Worm (Caenorhabditis elegans): ENCODE measurements around the gene srh-199.
A peak's percentile ranks its signal among the peaks of the same experiment; 100 is the strongest.

The srh-199 gene

ce11 chrV:1771727-1772126 lies 20.4 kb upstream of the srh-199 start, which contains the start of gene dhs-13:
TSS of gene dhs-13 (minus strand) at chrV:1771734.
- TF ChIP-seq flt-1 (GFP tag; IDR thresholded peaks at IDR 0.05) (no peak), cog-1 (tag; optimal IDR thresholded peaks at IDR 0.05) (no peak), ztf-29 (GFP tag; IDR thresholded peaks at IDR 0.05) (no peak), T22C8.4 (GFP tag; IDR thresholded peaks at IDR 0.05) (no peak), tab-1 (GFP tag; IDR thresholded peaks at IDR 0.05) (no peak), ztf-23 (GFP tag; IDR thresholded peaks at IDR 0.05) (no peak), klf-2 (GFP tag; conservative IDR thresholded peaks at IDR 0.05) (no peak), med-1 (GFP tag; optimal IDR thresholded peaks at IDR 0.05; ENCODE audit: insufficient read depth) (no peak), ref-1 (GFP tag; conservative IDR thresholded peaks at IDR 0.05) (no peak)

ce11 chrV:1767427-1767826 lies 16.1 kb upstream of the srh-199 start:
- TF ChIP-seq ztf-23 (GFP tag; IDR thresholded peaks at IDR 0.05) (no peak), klf-2 (GFP tag; conservative IDR thresholded peaks at IDR 0.05) (no peak), cog-1 (tag; optimal IDR thresholded peaks at IDR 0.05) (no peak), med-1 (GFP tag; optimal IDR thresholded peaks at IDR 0.05; ENCODE audit: insufficient read depth) (no peak), flt-1 (GFP tag; IDR thresholded peaks at IDR 0.05) (no peak), ztf-29 (GFP tag; IDR thresholded peaks at IDR 0.05) (no peak), T22C8.4 (GFP tag; IDR thresholded peaks at IDR 0.05) (no peak), ref-1 (GFP tag; conservative IDR thresholded peaks at IDR 0.05) (no peak)

ce11 chrV:1760682-1761081 lies 9.3 kb upstream of the srh-199 start, which contains the start of gene clec-205:
TSS of gene clec-205 (plus strand) at chrV:1760893.
- TF ChIP-seq cog-1 (tag; optimal IDR thresholded peaks at IDR 0.05) (no peak), tab-1 (GFP tag; IDR thresholded peaks at IDR 0.05) (no peak), ztf-23 (GFP tag; IDR thresholded peaks at IDR 0.05) (no peak), T22C8.4 (GFP tag; IDR thresholded peaks at IDR 0.05) (no peak), ref-1 (GFP tag; conservative IDR thresholded peaks at IDR 0.05) (no peak), klf-2 (GFP tag; conservative IDR thresholded peaks at IDR 0.05) (no peak), flt-1 (GFP tag; IDR thresholded peaks at IDR 0.05) (no peak), med-1 (GFP tag; optimal IDR thresholded peaks at IDR 0.05; ENCODE audit: insufficient read depth) (no peak), ztf-29 (GFP tag; IDR thresholded peaks at IDR 0.05) (no peak)

- TF ChIP-seq ref-1 (GFP tag; conservative IDR thresholded peaks at IDR 0.05) = no peak
- no peak for TF ChIP-seq klf-2 (GFP tag; conservative IDR thresholded peaks at IDR 0.05)
- no peak for TF ChIP-seq flt-1 (GFP tag; IDR thresholded peaks at IDR 0.05)
Measured at ce11 chrV:1756856-1757255, 5.5 kb upstream of the srh-199 start, which contains the start of gene clec-204. TSS of gene clec-204 (plus strand) at chrV:1757156.

ce11 chrV:1756099-1756498 lies 4.8 kb upstream of the srh-199 start:
- TF ChIP-seq tab-1 (GFP tag; IDR thresholded peaks at IDR 0.05) (no peak), cog-1 (tag; optimal IDR thresholded peaks at IDR 0.05) (no peak), klf-2 (GFP tag; conservative IDR thresholded peaks at IDR 0.05) (no peak), ztf-23 (GFP tag; IDR thresholded peaks at IDR 0.05) (no peak), ztf-29 (GFP tag; IDR thresholded peaks at IDR 0.05) (no peak), med-1 (GFP tag; optimal IDR thresholded peaks at IDR 0.05; ENCODE audit: insufficient read depth) (no peak), T22C8.4 (GFP tag; IDR thresholded peaks at IDR 0.05) (no peak), ref-1 (GFP tag; conservative IDR thresholded peaks at IDR 0.05) (no peak), flt-1 (GFP tag; IDR thresholded peaks at IDR 0.05) (no peak)

- TF ChIP-seq med-1 (GFP tag; optimal IDR thresholded peaks at IDR 0.05; ENCODE audit: insufficient read depth) (no peak), T22C8.4 (GFP tag; IDR thresholded peaks at IDR 0.05) (no peak), flt-1 (GFP tag; IDR thresholded peaks at IDR 0.05) (no peak), cog-1 (tag; optimal IDR thresholded peaks at IDR 0.05) (no peak), tab-1 (GFP tag; IDR thresholded peaks at IDR 0.05) (no peak), ztf-29 (GFP tag; IDR thresholded peaks at IDR 0.05) (no peak), ztf-23 (GFP tag; IDR thresholded peaks at IDR 0.05) (no peak), klf-2 (GFP tag; conservative IDR thresholded peaks at IDR 0.05) (no peak), ref-1 (GFP tag; conservative IDR thresholded peaks at IDR 0.05) (no peak)
Measured at ce11 chrV:1755589-1755988, 4.2 kb upstream of the srh-199 start, which contains the start of gene ZK697.14. TSS of gene ZK697.14 (minus strand) at chrV:1755689.

- TF ChIP-seq ref-1 (GFP tag; conservative IDR thresholded peaks at IDR 0.05) (no peak), flt-1 (GFP tag; IDR thresholded peaks at IDR 0.05) (no peak), T22C8.4 (GFP tag; IDR thresholded peaks at IDR 0.05) (no peak), tab-1 (GFP tag; IDR thresholded peaks at IDR 0.05) (no peak), med-1 (GFP tag; optimal IDR thresholded peaks at IDR 0.05; ENCODE audit: insufficient read depth) (no peak), cog-1 (tag; optimal IDR thresholded peaks at IDR 0.05) (no peak), ztf-29 (GFP tag; IDR thresholded peaks at IDR 0.05) (no peak), klf-2 (GFP tag; conservative IDR thresholded peaks at IDR 0.05) (no peak), ztf-23 (GFP tag; IDR thresholded peaks at IDR 0.05) (no peak)
Measured at ce11 chrV:1752496-1752895, 1.1 kb upstream of the srh-199 start, which contains the start of gene ZK697.1. TSS of gene ZK697.1 (plus strand) at chrV:1752796.

- TF ChIP-seq cog-1 (tag; optimal IDR thresholded peaks at IDR 0.05) = no peak
Measured at ce11 chrV:1749053-1749452, 2.3 kb downstream of the srh-199 start, which contains the start of gene ZK697.8. TSS of gene ZK697.8 (minus strand) at chrV:1749153.

ce11 chrV:1743205-1743870 lies 8.0 kb downstream of the srh-199 start, which contains the start of gene nhr-256:
TSS of gene nhr-256 (plus strand) at chrV:1743771.
- peak; percentile 49 for TF ChIP-seq cog-1 (tag; optimal IDR thresholded peaks at IDR 0.05)
- no peak for TF ChIP-seq ref-1 (GFP tag; conservative IDR thresholded peaks at IDR 0.05)
- TF ChIP-seq ztf-29 (GFP tag; IDR thresholded peaks at IDR 0.05) = peak; percentile 76; the same call in 1 of the 2 replicates
- no peak for TF ChIP-seq med-1 (GFP tag; optimal IDR thresholded peaks at IDR 0.05; ENCODE audit: insufficient read depth)
- no peak for TF ChIP-seq klf-2 (GFP tag; conservative IDR thresholded peaks at IDR 0.05)
- TF ChIP-seq tab-1 (GFP tag; IDR thresholded peaks at IDR 0.05) = no peak
- TF ChIP-seq ztf-23 (GFP tag; IDR thresholded peaks at IDR 0.05) = no peak
- TF ChIP-seq T22C8.4 (GFP tag; IDR thresholded peaks at IDR 0.05) = no peak
- TF ChIP-seq flt-1 (GFP tag; IDR thresholded peaks at IDR 0.05) = no peak

- TF ChIP-seq ref-1 (GFP tag; conservative IDR thresholded peaks at IDR 0.05) (no peak), klf-2 (GFP tag; conservative IDR thresholded peaks at IDR 0.05) (no peak), ztf-29 (GFP tag; IDR thresholded peaks at IDR 0.05) (no peak), ztf-23 (GFP tag; IDR thresholded peaks at IDR 0.05) (no peak), tab-1 (GFP tag; IDR thresholded peaks at IDR 0.05) (no peak), T22C8.4 (GFP tag; IDR thresholded peaks at IDR 0.05) (no peak), med-1 (GFP tag; optimal IDR thresholded peaks at IDR 0.05; ENCODE audit: insufficient read depth) (no peak)
Measured at ce11 chrV:1741074-1741473, 10.3 kb downstream of the srh-199 start, which contains the start of gene srab-25. TSS of gene srab-25 (minus strand) at chrV:1741174.

All from whole organism, midembryonic.